Worm (Caenorhabditis elegans) whole organism, L4/young adult: ENCODE data around the gene cyn-4.

Source experiments
- W03F9.2 ChIP-seq: fragments of 150-350 bp; optimal IDR thresholded peaks from 2 replicates; lab custom pipeline; 2014; ENCODE audit warnings: missing biosample characterization, missing genetic modification characterization
- dao-5 ChIP-seq: sonication (generic microtip); optimal IDR thresholded peaks from 2 replicates; lab custom pipeline; 2016; ENCODE audit warnings: missing genotype, missing genetic modification characterization, moderate library complexity, missing compliant biosample characterization
- him-1 ChIP-seq: sonication (generic microtip); optimal IDR thresholded peaks from 2 replicates; lab custom pipeline; 2016; ENCODE audit warnings: missing genotype, missing genetic modification reagents, missing genetic modification characterization, missing compliant biosample characterization

- no peak for TF ChIP-seq dao-5 (tag; lab: Kevin White, UChicago)
- no peak for TF ChIP-seq him-1 (tag; lab: Kevin White, UChicago)
- no peak for TF ChIP-seq W03F9.2
Measured at ce11 chrII:10847057-10847456, 25.4 kb downstream of the cyn-4 start.
